Fruit fly (Drosophila melanogaster) whole organism, prepupa: ENCODE measurements around the gene CG7567.

Experiments
- Blimp-1 ChIP-seq: fragments of 200-800 bp; sonication (Bioruptor generic); optimal IDR thresholded peaks from 3 replicates; lab custom pipeline; 2017; ENCODE audit warnings: missing biosample characterization, missing genetic modification characterization, mild to moderate bottlenecking, moderate library complexity, missing genetic modification reagents
- CG10669 ChIP-seq: fragments of 200-800 bp; sonication (Bioruptor generic); optimal IDR thresholded peaks from 3 replicates; lab custom pipeline; 2018; ENCODE audit warnings: missing biosample characterization, mild to moderate bottlenecking, missing genetic modification characterization, moderate library complexity
- CG11294 ChIP-seq: fragments of 200-800 bp; sonication (Bioruptor generic); IDR thresholded peaks from 2 replicates; pipeline ENCODE4 v1.3.6; 2022; ENCODE audit warnings: missing biosample characterization, missing genetic modification characterization
- CG11762 ChIP-seq: fragments of 200-800 bp; sonication (Bioruptor generic); optimal IDR thresholded peaks from 3 replicates; lab custom pipeline; 2016; ENCODE audit warnings: missing biosample characterization, missing genetic modification characterization; ENCODE audit not compliant: insufficient read depth
- CG15336 ChIP-seq: fragments of 200-800 bp; sonication (Bioruptor generic); IDR thresholded peaks from 2 replicates; pipeline ENCODE4 v1.3.6; 2022; ENCODE audit warnings: missing biosample characterization, missing genetic modification characterization
- CG1621 ChIP-seq: fragments of 200-800 bp; sonication (Bioruptor generic); optimal IDR thresholded peaks from 3 replicates; lab custom pipeline; 2018; ENCODE audit warnings: missing biosample characterization, mild to moderate bottlenecking, missing genetic modification characterization
- CG16779 ChIP-seq: fragments of 200-800 bp; sonication (Bioruptor generic); optimal IDR thresholded peaks from 3 replicates; lab custom pipeline; 2017; ENCODE audit warnings: missing biosample characterization, mild to moderate bottlenecking, missing genetic modification characterization
- CG3032 ChIP-seq: fragments of 200-800 bp; optimal IDR thresholded peaks from 2 replicates; lab custom pipeline; 2019; ENCODE audit warnings: missing biosample characterization, mild to moderate bottlenecking, missing genetic modification characterization, moderate library complexity
- CG34406 ChIP-seq: fragments of 200-800 bp; sonication (Bioruptor generic); optimal IDR thresholded peaks from 3 replicates; lab custom pipeline; 2016; ENCODE audit warnings: missing biosample characterization, missing genetic modification characterization
- CG3919 ChIP-seq: fragments of 200-800 bp; sonication (Bioruptor generic); optimal IDR thresholded peaks from 3 replicates; lab custom pipeline; 2016; ENCODE audit warnings: missing biosample characterization, missing genetic modification characterization
- CG4318 ChIP-seq: fragments of 200-800 bp; sonication (Bioruptor generic); optimal IDR thresholded peaks from 3 replicates; lab custom pipeline; 2017; ENCODE audit warnings: missing biosample characterization, mild to moderate bottlenecking, missing genetic modification characterization
- CG6163 ChIP-seq: fragments of 200-800 bp; sonication (Bioruptor generic); IDR thresholded peaks from 3 replicates; pipeline ENCODE4 v1.3.6; 2022; ENCODE audit warnings: missing biosample characterization, missing genetic modification characterization
- CG6276 ChIP-seq: fragments of 200-800 bp; sonication (Bioruptor generic); optimal IDR thresholded peaks from 2 replicates; lab custom pipeline; 2017; ENCODE audit warnings: missing biosample characterization, mild to moderate bottlenecking, missing genetic modification characterization
- CG6792 ChIP-seq: fragments of 200-800 bp; sonication (Bioruptor generic); optimal IDR thresholded peaks from 3 replicates; lab custom pipeline; 2016; ENCODE audit warnings: missing biosample characterization, missing genetic modification characterization
- CG6808 ChIP-seq: fragments of 200-800 bp; sonication (Bioruptor generic); optimal IDR thresholded peaks from 3 replicates; lab custom pipeline; 2017; ENCODE audit warnings: missing biosample characterization, missing genetic modification characterization, mild to moderate bottlenecking, moderate library complexity, missing genetic modification reagents
- CG6854 ChIP-seq: fragments of 200-800 bp; sonication (Bioruptor generic); optimal IDR thresholded peaks from 2 replicates; lab custom pipeline; 2017; ENCODE audit warnings: missing biosample characterization, mild to moderate bottlenecking, missing genetic modification characterization
- CG7368 ChIP-seq: fragments of 200-800 bp; sonication (Bioruptor generic); optimal IDR thresholded peaks from 3 replicates; lab custom pipeline; 2016; ENCODE audit warnings: missing biosample characterization, missing genetic modification characterization
- CG8119 ChIP-seq: fragments of 200-800 bp; sonication (Bioruptor generic); IDR thresholded peaks from 3 replicates; pipeline ENCODE4 v1.3.6; 2022; ENCODE audit warnings: missing biosample characterization, missing genetic modification characterization
- CG8319 ChIP-seq: fragments of 200-800 bp; sonication (Bioruptor generic); optimal IDR thresholded peaks from 3 replicates; lab custom pipeline; 2016; ENCODE audit warnings: missing biosample characterization, missing genetic modification characterization
- CG8632 ChIP-seq: fragments of 200-800 bp; sonication (Bioruptor generic); optimal IDR thresholded peaks from 3 replicates; lab custom pipeline; 2016; ENCODE audit warnings: missing biosample characterization, missing genetic modification characterization
- Eip75B ChIP-seq: fragments of 200-800 bp; sonication (Bioruptor generic); optimal IDR thresholded peaks from 3 replicates; lab custom pipeline; 2016; ENCODE audit warnings: missing biosample characterization, missing genetic modification characterization
- Eip93F ChIP-seq: fragments of 200-800 bp; sonication (Bioruptor generic); optimal IDR thresholded peaks from 2 replicates; lab custom pipeline; 2016; ENCODE audit warnings: missing biosample characterization, mild to moderate bottlenecking, missing genetic modification characterization
- Ets21C ChIP-seq: fragments of 200-800 bp; sonication (Bioruptor generic); optimal IDR thresholded peaks from 3 replicates; lab custom pipeline; 2016; ENCODE audit warnings: missing biosample characterization, missing genetic modification characterization
- Ets96B ChIP-seq: fragments of 200-800 bp; optimal IDR thresholded peaks from 2 replicates; lab custom pipeline; 2019; ENCODE audit warnings: missing biosample characterization, mild to moderate bottlenecking, missing genetic modification characterization, moderate library complexity
- Gug ChIP-seq: fragments of 200-800 bp; sonication (Bioruptor generic); IDR thresholded peaks from 2 replicates; pipeline ENCODE4 v1.3.6; 2022; ENCODE audit warnings: missing biosample characterization, missing genetic modification characterization
- Hr38 ChIP-seq: sonication (Bioruptor generic); optimal IDR thresholded peaks from 2 replicates; lab custom pipeline; 2016; ENCODE audit warnings: missing biosample characterization, missing genetic modification characterization
- Hr39 ChIP-seq: fragments of 200-800 bp; sonication (Bioruptor generic); optimal IDR thresholded peaks from 2 replicates; lab custom pipeline; 2016; ENCODE audit warnings: missing biosample characterization, missing genetic modification characterization
- Lpt ChIP-seq: fragments of 200-800 bp; sonication (Bioruptor generic); optimal IDR thresholded peaks from 3 replicates; lab custom pipeline; 2016; ENCODE audit warnings: missing biosample characterization, missing genetic modification characterization
- Met ChIP-seq: fragments of 200-800 bp; sonication (Bioruptor generic); optimal IDR thresholded peaks from 3 replicates; lab custom pipeline; 2016; ENCODE audit warnings: missing biosample characterization, missing genetic modification characterization
- OdsH ChIP-seq: fragments of 200-800 bp; sonication (Bioruptor generic); optimal IDR thresholded peaks from 3 replicates; lab custom pipeline; 2016; ENCODE audit warnings: missing biosample characterization, missing genetic modification characterization
- Smox ChIP-seq: fragments of 200-800 bp; sonication (Bioruptor generic); optimal IDR thresholded peaks from 3 replicates; lab custom pipeline; 2016; ENCODE audit warnings: missing biosample characterization, missing genetic modification characterization
- Sox102F ChIP-seq: fragments of 200-800 bp; sonication (Bioruptor generic); optimal IDR thresholded peaks from 2 replicates; lab custom pipeline; 2016; ENCODE audit warnings: missing biosample characterization, mild to moderate bottlenecking, missing genetic modification characterization
- Sox14 ChIP-seq: fragments of 200-800 bp; sonication (Bioruptor generic); optimal IDR thresholded peaks from 3 replicates; lab custom pipeline; 2016; ENCODE audit warnings: missing biosample characterization, missing genetic modification characterization
- Sox15 ChIP-seq: fragments of 200-800 bp; sonication (Bioruptor generic); optimal IDR thresholded peaks from 3 replicates; lab custom pipeline; 2016; ENCODE audit warnings: missing biosample characterization, missing genetic modification characterization
- cyc ChIP-seq: fragments of 200-800 bp; sonication (Bioruptor generic); optimal IDR thresholded peaks from 3 replicates; lab custom pipeline; 2016; ENCODE audit warnings: missing biosample characterization, missing genetic modification characterization
- dac ChIP-seq: fragments of 200-800 bp; sonication (Bioruptor generic); optimal IDR thresholded peaks from 2 replicates; lab custom pipeline; 2017; ENCODE audit warnings: missing biosample characterization, mild to moderate bottlenecking, missing genetic modification characterization
- dsx ChIP-seq: fragments of 200-800 bp; optimal IDR thresholded peaks from 3 replicates; lab custom pipeline; 2019; ENCODE audit warnings: missing biosample characterization, mild to moderate bottlenecking, missing genetic modification characterization, moderate library complexity; ENCODE audit not compliant: poor library complexity, severe bottlenecking
- eg ChIP-seq: fragments of 200-800 bp; sonication (Bioruptor generic); IDR thresholded peaks from 3 replicates; pipeline ENCODE4 v1.3.6; 2022; ENCODE audit warnings: missing biosample characterization, missing genetic modification characterization
- esn ChIP-seq: fragments of 200-800 bp; sonication (Bioruptor generic); optimal IDR thresholded peaks from 2 replicates; lab custom pipeline; 2016; ENCODE audit warnings: missing biosample characterization, mild to moderate bottlenecking, missing genetic modification characterization, moderate library complexity
- fd59A ChIP-seq: fragments of 200-800 bp; sonication (Bioruptor generic); optimal IDR thresholded peaks from 2 replicates; lab custom pipeline; 2017; ENCODE audit warnings: missing biosample characterization, mild to moderate bottlenecking, missing genetic modification characterization, missing genetic modification reagents
- fd85E ChIP-seq: fragments of 200-800 bp; sonication (Bioruptor generic); optimal IDR thresholded peaks from 3 replicates; lab custom pipeline; 2016; ENCODE audit warnings: missing biosample characterization, missing genetic modification characterization
- lz ChIP-seq: fragments of 200-800 bp; sonication (Bioruptor generic); optimal IDR thresholded peaks from 3 replicates; lab custom pipeline; 2016; ENCODE audit warnings: missing biosample characterization, missing genetic modification characterization
- net ChIP-seq: fragments of 200-800 bp; sonication (Bioruptor generic); optimal IDR thresholded peaks from 3 replicates; lab custom pipeline; 2016; ENCODE audit warnings: missing biosample characterization, missing genetic modification characterization
- pdm3 ChIP-seq: fragments of 200-800 bp; sonication (Bioruptor generic); optimal IDR thresholded peaks from 3 replicates; lab custom pipeline; 2016; ENCODE audit warnings: missing biosample characterization, missing genetic modification characterization
- salr ChIP-seq, 2 experiments: fragments of 200-800 bp; sonication (Bioruptor generic); optimal IDR thresholded peaks; 3 replicates each; lab custom pipeline; 2016 to 2018; ENCODE audit warnings: missing biosample characterization in 2 of 2, missing genetic modification characterization in 2 of 2, mild to moderate bottlenecking in 1 of 2
- spab ChIP-seq: fragments of 200-800 bp; sonication (Bioruptor generic); optimal IDR thresholded peaks from 2 replicates; lab custom pipeline; 2017; ENCODE audit warnings: missing biosample characterization, mild to moderate bottlenecking, missing genetic modification characterization, missing genetic modification reagents
- ss ChIP-seq, 2 experiments: fragments of 200-800 bp; sonication (Bioruptor generic); optimal IDR thresholded peaks; 2 replicates in 1 of 2; 3 replicates in 1 of 2; lab custom pipeline; 2017 to 2018; ENCODE audit warnings: mild to moderate bottlenecking in 2 of 2, missing biosample characterization in 2 of 2, missing genetic modification characterization in 2 of 2, moderate library complexity in 1 of 2
- svp ChIP-seq: fragments of 200-800 bp; sonication (Bioruptor generic); peaks from one replicate; lab custom pipeline; 2016; ENCODE audit warnings: missing biosample characterization, missing genetic modification characterization
- topi ChIP-seq: fragments of 200-800 bp; sonication (Bioruptor generic); optimal IDR thresholded peaks from 3 replicates; lab custom pipeline; 2016; ENCODE audit warnings: missing biosample characterization, missing genetic modification characterization
- vri ChIP-seq: fragments of 200-800 bp; sonication (Bioruptor generic); optimal IDR thresholded peaks from 3 replicates; lab custom pipeline; 2016; ENCODE audit warnings: missing biosample characterization, mild to moderate bottlenecking, missing genetic modification characterization

Gene CG7567

DNA sequence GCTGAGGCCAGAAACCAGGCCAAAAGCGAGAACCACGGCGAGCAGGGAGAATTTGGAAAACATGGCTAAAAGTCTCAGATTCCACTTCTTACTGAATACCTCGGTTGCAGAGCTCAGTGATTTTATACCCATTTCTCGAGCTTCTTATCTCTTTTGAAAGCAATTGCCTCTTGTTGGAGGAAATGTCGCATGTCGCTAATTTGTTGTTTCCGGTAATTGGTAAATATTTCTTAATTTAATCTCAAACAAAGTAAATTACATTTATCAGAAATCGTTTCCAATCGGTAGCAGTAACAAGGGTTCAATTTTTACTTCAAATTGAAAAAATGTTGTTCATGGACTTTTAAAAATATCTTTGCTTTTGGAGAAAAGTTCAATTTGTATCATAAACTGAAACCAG, at the start of gene CG7567:
Gene CG7567 (minus strand): TSS at position 101 of the 400 bp plus-strand sequence.
- TF ChIP-seq Ets21C (GFP tag; lab: Kevin White, UChicago) (no peak), CG8119 (GFP tag; lab: Robert Waterston, UW) (no peak), svp (GFP tag; lab: Kevin White, UChicago) (peak; percentile 62)

DNA sequence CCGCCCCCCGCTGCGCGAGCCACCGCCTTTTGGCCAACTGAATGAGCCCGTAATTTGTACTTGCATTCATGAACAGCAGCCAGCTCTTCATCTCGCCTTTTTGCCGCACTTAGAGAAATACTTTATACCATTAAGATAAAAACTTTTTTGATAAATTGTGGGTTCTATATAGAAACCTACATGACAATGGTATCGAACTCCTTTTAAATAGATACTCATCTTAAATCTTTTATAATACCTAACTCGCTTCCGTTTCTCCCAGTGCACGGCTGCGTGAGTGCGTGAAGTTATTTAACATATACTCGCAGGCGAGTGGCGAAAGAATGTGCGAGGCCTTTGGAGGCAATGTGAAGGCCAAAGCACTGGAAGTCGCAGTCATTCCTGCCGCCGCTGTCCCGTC, 38.0 kb upstream of the CG7567 start:
- no peak for TF ChIP-seq CG6854 (GFP tag; lab: Kevin White, UChicago)
- no peak for TF ChIP-seq Hr38 (GFP tag; lab: Kevin White, UChicago)
- TF ChIP-seq eg (GFP tag; lab: Robert Waterston, UW), result 0 out of 3 replicates have a peak, but pooled peaks have one; percentile 36
- TF ChIP-seq Gug (GFP tag; lab: Robert Waterston, UW), result peak; percentile 27; the same call in 1 of the 2 replicates
- peak; percentile 13 for TF ChIP-seq Met
- TF ChIP-seq CG6792 (GFP tag; lab: Kevin White, UChicago), result no peak
- no peak for TF ChIP-seq CG4318 (GFP tag; lab: Kevin White, UChicago)
- peak; percentile 52; the same call in 2 of the 3 replicates for TF ChIP-seq CG6163
- TF ChIP-seq cyc (GFP tag; lab: Kevin White, UChicago), result peak; percentile 14
- TF ChIP-seq salr (GFP tag; optimal IDR thresholded peaks at IDR 0.05; lab: Kevin White, UChicago), result no peak
- no peak for TF ChIP-seq CG16779
- no peak for TF ChIP-seq Blimp-1 (GFP tag; lab: Kevin White, UChicago)
- TF ChIP-seq CG15336 (GFP tag; lab: Robert Waterston, UW), result no peak
- TF ChIP-seq CG6808, result no peak
- no peak for TF ChIP-seq esn (GFP tag; lab: Kevin White, UChicago)
- no peak for TF ChIP-seq CG3032 (tag; lab: Kevin White, UChicago)
- no peak for TF ChIP-seq net (GFP tag; lab: Kevin White, UChicago)
- 0 out of 2 replicates have a peak, but pooled peaks have one; percentile 17 for TF ChIP-seq CG11294 (GFP tag; lab: Robert Waterston, UW)
- TF ChIP-seq pdm3 (GFP tag; lab: Kevin White, UChicago), result peak; percentile 32
- no peak for TF ChIP-seq vri (GFP tag; lab: Kevin White, UChicago)
- TF ChIP-seq CG10669, result peak; percentile 40
- TF ChIP-seq CG34406, result peak; percentile 16
- TF ChIP-seq dac (GFP tag; lab: Kevin White, UChicago), result no peak
- no peak for TF ChIP-seq CG7368 (GFP tag; lab: Kevin White, UChicago)
- TF ChIP-seq CG6276 (GFP tag; lab: Kevin White, UChicago), result no peak
- TF ChIP-seq CG11762 (GFP tag; lab: Kevin White, UChicago), result no peak
- TF ChIP-seq CG8319 (GFP tag; lab: Kevin White, UChicago), result no peak
- TF ChIP-seq ss (GFP tag; optimal IDR thresholded peaks at IDR 0.05; lab: Kevin White, UChicago), result no peak
- peak; percentile 13 for TF ChIP-seq CG3919
- peak; percentile 23 for TF ChIP-seq Sox102F (GFP tag; lab: Kevin White, UChicago)
- no peak for TF ChIP-seq Ets21C (GFP tag; lab: Kevin White, UChicago)
- no peak for TF ChIP-seq Lpt (GFP tag; lab: Kevin White, UChicago)
- TF ChIP-seq topi (GFP tag; lab: Kevin White, UChicago), result peak; percentile 23
- peak; percentile 24 for TF ChIP-seq Eip75B
- peak; percentile 19 for TF ChIP-seq svp (GFP tag; lab: Kevin White, UChicago)
- peak; percentile 22 for TF ChIP-seq dsx
- peak; percentile 16 for TF ChIP-seq CG8632 (GFP tag; lab: Kevin White, UChicago)
- peak; percentile 25 for TF ChIP-seq spab (GFP tag; lab: Kevin White, UChicago)
- peak; percentile 31 for TF ChIP-seq Sox14 (GFP tag; lab: Kevin White, UChicago)
- peak; percentile 27 for TF ChIP-seq Hr39 (GFP tag; lab: Kevin White, UChicago)
- TF ChIP-seq fd85E (GFP tag; lab: Kevin White, UChicago), result no peak
- peak; percentile 22 for TF ChIP-seq OdsH (GFP tag; lab: Kevin White, UChicago)
- TF ChIP-seq CG1621 (tag; lab: Kevin White, UChicago), result peak; percentile 27
- peak; percentile 26 for TF ChIP-seq Smox (GFP tag; lab: Kevin White, UChicago)
- TF ChIP-seq Ets96B (tag; lab: Kevin White, UChicago), result peak; percentile 34
- TF ChIP-seq lz, result peak; percentile 28
- TF ChIP-seq Sox15, result no peak
- TF ChIP-seq Eip93F (GFP tag; lab: Kevin White, UChicago), result no peak
- no peak for TF ChIP-seq fd59A (GFP tag; lab: Kevin White, UChicago)
